Fruit fly (Drosophila melanogaster) whole organism, pupa: ENCODE measurements around the gene Naa40.

ENCODE experiments used
- CG10348 ChIP-seq: fragments of 200-800 bp; sonication (Bioruptor generic); IDR thresholded peaks from 2 replicates; pipeline ENCODE4 v1.3.6; 2022; ENCODE audit warnings: missing biosample characterization, missing genetic modification characterization
- CG12605 ChIP-seq: fragments of 200-800 bp; sonication (Bioruptor generic); IDR thresholded peaks from 2 replicates; pipeline ENCODE4 v1.3.6; 2022; ENCODE audit warnings: missing biosample characterization, missing genetic modification characterization
- CG13204 ChIP-seq: fragments of 200-800 bp; sonication (Bioruptor generic); optimal IDR thresholded peaks from 2 replicates; lab custom pipeline; 2018; ENCODE audit warnings: missing biosample characterization, mild to moderate bottlenecking, missing genetic modification characterization, moderate library complexity
- CG14655 ChIP-seq: fragments of 200-800 bp; sonication (Bioruptor generic); optimal IDR thresholded peaks from 3 replicates; lab custom pipeline; 2017; ENCODE audit warnings: mild to moderate bottlenecking, missing biosample characterization, missing genetic modification reagents, missing genetic modification characterization
- CG15710 ChIP-seq: fragments of 200-800 bp; sonication (Bioruptor generic); optimal IDR thresholded peaks from 2 replicates; lab custom pipeline; 2018; ENCODE audit warnings: missing biosample characterization, mild to moderate bottlenecking, missing genetic modification characterization, moderate library complexity
- CG17806 ChIP-seq: fragments of 200-800 bp; sonication (Bioruptor generic); optimal IDR thresholded peaks from 2 replicates; lab custom pipeline; 2018; ENCODE audit warnings: missing biosample characterization, mild to moderate bottlenecking, missing genetic modification characterization, moderate library complexity
- CG32121 ChIP-seq: fragments of 200-800 bp; sonication (Bioruptor generic); IDR thresholded peaks from 2 replicates; pipeline ENCODE4 v1.3.6; 2022; ENCODE audit warnings: missing biosample characterization, missing genetic modification characterization
- CG34367 ChIP-seq: fragments of 200-800 bp; sonication (Bioruptor generic); optimal IDR thresholded peaks from 2 replicates; lab custom pipeline; 2018; ENCODE audit warnings: missing biosample characterization, mild to moderate bottlenecking, missing genetic modification characterization
- CG4496 ChIP-seq: fragments of 200-800 bp; sonication (Bioruptor generic); IDR thresholded peaks from 3 replicates; pipeline ENCODE4 v1.3.6; 2022; ENCODE audit warnings: missing biosample characterization, missing genetic modification characterization
- CG8159 ChIP-seq: fragments of 200-800 bp; sonication (Bioruptor generic); optimal IDR thresholded peaks from 3 replicates; lab custom pipeline; 2018; ENCODE audit warnings: missing biosample characterization, mild to moderate bottlenecking, missing genetic modification characterization, moderate library complexity
- CG8301 ChIP-seq: fragments of 200-800 bp; sonication (Bioruptor generic); optimal IDR thresholded peaks from 2 replicates; lab custom pipeline; 2018; ENCODE audit warnings: missing biosample characterization, mild to moderate bottlenecking, missing genetic modification characterization
- CG9948 ChIP-seq: fragments of 200-800 bp; sonication (Bioruptor generic); optimal IDR thresholded peaks from 2 replicates; lab custom pipeline; 2018; ENCODE audit warnings: missing biosample characterization, mild to moderate bottlenecking, missing genetic modification characterization, moderate library complexity
- D1 ChIP-seq: fragments of 200-800 bp; sonication (Bioruptor generic); optimal IDR thresholded peaks from 2 replicates; lab custom pipeline; 2018; ENCODE audit warnings: missing biosample characterization, mild to moderate bottlenecking, missing genetic modification characterization, moderate library complexity
- EcR ChIP-seq: fragments of 200-800 bp; sonication (Bioruptor generic); optimal IDR thresholded peaks from 3 replicates; lab custom pipeline; 2019; ENCODE audit warnings: missing biosample characterization, missing genetic modification characterization, mild to moderate bottlenecking, moderate library complexity, missing genetic modification reagents
- Ets98B ChIP-seq: fragments of 200-800 bp; sonication (Bioruptor generic); IDR thresholded peaks from 2 replicates; pipeline ENCODE4 v1.3.6; 2022; ENCODE audit warnings: missing biosample characterization, missing genetic modification characterization
- Pif1A ChIP-seq: fragments of 200-800 bp; sonication (Bioruptor generic); optimal IDR thresholded peaks from 3 replicates; lab custom pipeline; 2016; ENCODE audit warnings: missing biosample characterization, missing genetic modification characterization
- Pif1B ChIP-seq: fragments of 200-800 bp; sonication (Bioruptor generic); optimal IDR thresholded peaks from 3 replicates; lab custom pipeline; 2016; ENCODE audit warnings: missing biosample characterization, missing genetic modification characterization
- Snoo ChIP-seq: fragments of 200-800 bp; sonication (Bioruptor generic); optimal IDR thresholded peaks from 3 replicates; lab custom pipeline; 2017; ENCODE audit warnings: missing biosample characterization, mild to moderate bottlenecking, missing genetic modification characterization, inconsistent platforms
- fd96Ca ChIP-seq: fragments of 200-800 bp; sonication (Bioruptor generic); IDR thresholded peaks from 3 replicates; pipeline ENCODE4 v1.3.6; 2022; ENCODE audit warnings: missing biosample characterization, missing genetic modification characterization
- gl ChIP-seq: fragments of 200-800 bp; sonication (Bioruptor generic); optimal IDR thresholded peaks from 2 replicates; lab custom pipeline; 2018; ENCODE audit warnings: missing biosample characterization, mild to moderate bottlenecking, missing genetic modification characterization
- rn ChIP-seq: fragments of 200-800 bp; sonication (Bioruptor generic); IDR thresholded peaks from 2 replicates; pipeline ENCODE4 v1.3.6; 2022; ENCODE audit warnings: missing biosample characterization, missing genetic modification characterization

Gene Naa40

dm6 chr3R:29707258-29707657, 17.5 kb downstream of the Naa40 start:
- TF ChIP-seq CG34367 (tag; lab: Kevin White, UChicago) = no peak
- TF ChIP-seq CG8301 = no peak
- TF ChIP-seq CG14655 (GFP tag; lab: Kevin White, UChicago) = no peak
- TF ChIP-seq CG32121 (GFP tag; lab: Robert Waterston, UW) = no peak
- no peak for TF ChIP-seq gl (tag; lab: Kevin White, UChicago)
- TF ChIP-seq CG10348 (GFP tag; lab: Robert Waterston, UW) = no peak
- TF ChIP-seq rn (GFP tag; lab: Robert Waterston, UW) = no peak
- no peak for TF ChIP-seq CG17806 (tag; lab: Kevin White, UChicago)
- no peak for TF ChIP-seq fd96Ca (GFP tag; lab: Robert Waterston, UW)
- TF ChIP-seq CG9948 = no peak
- no peak for TF ChIP-seq CG8159 (tag; lab: Kevin White, UChicago)
- no peak for TF ChIP-seq CG15710 (tag; lab: Kevin White, UChicago)
- TF ChIP-seq CG13204 (GFP tag; lab: Kevin White, UChicago) = no peak
- TF ChIP-seq CG4496 (GFP tag; lab: Robert Waterston, UW) = no peak
- TF ChIP-seq Pif1B (GFP tag; lab: Kevin White, UChicago) = no peak
- no peak for TF ChIP-seq Pif1A (GFP tag; lab: Kevin White, UChicago)
- no peak for TF ChIP-seq EcR (GFP tag; lab: Kevin White, UChicago)
- no peak for TF ChIP-seq Ets98B (GFP tag; lab: Robert Waterston, UW)
- TF ChIP-seq D1 (tag; lab: Kevin White, UChicago) = no peak
- no peak for TF ChIP-seq Snoo (tag; lab: Kevin White, UChicago)

dm6 chr3R:29705789-29706303, 18.9 kb downstream of the Naa40 start:
- TF ChIP-seq EcR (GFP tag; lab: Kevin White, UChicago) (no peak), Snoo (tag; lab: Kevin White, UChicago) (no peak), Pif1A (GFP tag; lab: Kevin White, UChicago) (no peak), CG9948 (no peak), CG10348 (GFP tag; lab: Robert Waterston, UW) (no peak), CG34367 (tag; lab: Kevin White, UChicago) (no peak), CG8159 (tag; lab: Kevin White, UChicago) (no peak), CG17806 (tag; lab: Kevin White, UChicago) (no peak), rn (GFP tag; lab: Robert Waterston, UW) (no peak), CG13204 (GFP tag; lab: Kevin White, UChicago) (no peak), CG8301 (no peak), fd96Ca (GFP tag; lab: Robert Waterston, UW) (no peak), CG4496 (GFP tag; lab: Robert Waterston, UW) (no peak), CG15710 (tag; lab: Kevin White, UChicago) (no peak), gl (tag; lab: Kevin White, UChicago) (no peak), Pif1B (GFP tag; lab: Kevin White, UChicago) (no peak), D1 (tag; lab: Kevin White, UChicago) (no peak)

- TF ChIP-seq CG12605 (no peak), CG10348 (GFP tag; lab: Robert Waterston, UW) (no peak), CG13204 (GFP tag; lab: Kevin White, UChicago) (no peak), Ets98B (GFP tag; lab: Robert Waterston, UW) (no peak), CG9948 (no peak), CG14655 (GFP tag; lab: Kevin White, UChicago) (no peak), rn (GFP tag; lab: Robert Waterston, UW) (no peak), Pif1A (GFP tag; lab: Kevin White, UChicago) (no peak), CG15710 (tag; lab: Kevin White, UChicago) (no peak), fd96Ca (GFP tag; lab: Robert Waterston, UW) (no peak), CG32121 (GFP tag; lab: Robert Waterston, UW) (no peak), CG4496 (GFP tag; lab: Robert Waterston, UW) (no peak), D1 (tag; lab: Kevin White, UChicago) (no peak), Pif1B (GFP tag; lab: Kevin White, UChicago) (no peak), Snoo (tag; lab: Kevin White, UChicago) (no peak), EcR (GFP tag; lab: Kevin White, UChicago) (no peak), CG34367 (tag; lab: Kevin White, UChicago) (no peak), gl (tag; lab: Kevin White, UChicago) (no peak), CG8159 (tag; lab: Kevin White, UChicago) (no peak), CG8301 (no peak)
Measured at dm6 chr3R:29704557-29704956, 20.2 kb downstream of the Naa40 start.

dm6 chr3R:29701739-29702138, 23.0 kb downstream of the Naa40 start:
- TF ChIP-seq fd96Ca (GFP tag; lab: Robert Waterston, UW) = no peak
- TF ChIP-seq CG8159 (tag; lab: Kevin White, UChicago) = no peak
- TF ChIP-seq CG8301 = no peak
- TF ChIP-seq CG9948 = no peak
- TF ChIP-seq CG12605 = no peak
- no peak for TF ChIP-seq CG17806 (tag; lab: Kevin White, UChicago)
- TF ChIP-seq CG15710 (tag; lab: Kevin White, UChicago) = no peak
- TF ChIP-seq Pif1A (GFP tag; lab: Kevin White, UChicago) = no peak
- TF ChIP-seq EcR (GFP tag; lab: Kevin White, UChicago) = no peak
- TF ChIP-seq rn (GFP tag; lab: Robert Waterston, UW) = no peak
- no peak for TF ChIP-seq CG13204 (GFP tag; lab: Kevin White, UChicago)
- TF ChIP-seq Snoo (tag; lab: Kevin White, UChicago) = no peak
- TF ChIP-seq D1 (tag; lab: Kevin White, UChicago) = no peak
- TF ChIP-seq CG4496 (GFP tag; lab: Robert Waterston, UW) = no peak

- peak; percentile 39; the same call in 1 of the 3 replicates for TF ChIP-seq CG4496 (GFP tag; lab: Robert Waterston, UW)
- TF ChIP-seq Snoo (tag; lab: Kevin White, UChicago) = no peak
- no peak for TF ChIP-seq CG8159 (tag; lab: Kevin White, UChicago)
- no peak for TF ChIP-seq gl (tag; lab: Kevin White, UChicago)
- peak; percentile 58; the same call in 1 of the 2 replicates for TF ChIP-seq Ets98B (GFP tag; lab: Robert Waterston, UW)
- no peak for TF ChIP-seq CG15710 (tag; lab: Kevin White, UChicago)
Measured at dm6 chr3R:29699220-29699619, 25.5 kb downstream of the Naa40 start.
